Worm (Caenorhabditis elegans): Measurements from ENCODE around the gene taf-11.3.

taf-11.3 gene

DNA sequence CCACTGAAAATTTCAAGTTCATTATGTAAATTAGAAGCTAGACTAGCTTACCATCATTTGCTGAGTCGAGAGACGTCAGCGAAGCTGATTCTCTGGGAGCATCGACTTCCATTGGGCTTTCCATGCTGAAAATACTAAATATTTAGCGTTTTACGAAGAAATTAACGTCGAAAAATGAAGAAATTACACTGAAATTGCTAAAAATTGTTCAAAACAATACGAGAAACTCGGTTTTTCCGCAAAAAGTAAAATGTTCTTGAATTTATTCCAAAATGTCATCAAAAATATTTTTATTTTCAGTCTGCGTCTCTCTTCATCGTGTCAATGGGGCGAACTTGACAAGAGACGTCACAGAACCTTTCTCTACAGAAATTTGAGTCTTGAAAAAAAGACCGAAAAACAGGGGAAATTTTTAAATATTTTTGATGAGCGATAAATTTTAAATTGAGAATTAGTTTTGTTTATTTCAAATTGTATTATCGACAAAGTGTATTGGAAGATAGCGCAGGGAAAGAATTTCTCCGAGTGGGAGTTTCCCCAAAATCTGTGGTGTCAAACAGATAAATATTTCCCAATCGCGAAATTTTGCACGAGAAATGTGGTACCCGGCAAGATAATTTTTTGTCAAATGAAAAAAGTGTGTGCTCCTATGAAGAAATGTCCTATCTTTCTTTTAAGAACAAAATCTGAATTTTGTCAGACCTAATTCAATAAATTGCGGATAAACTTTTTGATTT lies 44.5 kb downstream of the taf-11.3 start, which contains the start of gene ecps-1:
Gene ecps-1, minus strand, starts transcription at position 125 of the 737 bp plus-strand sequence.
- TF ChIP-seq snpc-4 (tag; optimal IDR thresholded peaks at IDR 0.05) (peak; percentile 50), lin-14 (GFP tag; optimal IDR thresholded peaks at IDR 0.05) (peak; percentile 95), lin-13 (GFP tag; optimal IDR thresholded peaks at IDR 0.05) (peak; percentile 83), nhr-47 (tag; optimal IDR thresholded peaks at IDR 0.05) (peak; percentile 94), Y116A8C.19 (tag; optimal IDR thresholded peaks at IDR 0.05; ENCODE audit: borderline replicate concordance) (peak; percentile 21), swsn-7 (tag; optimal IDR thresholded peaks at IDR 0.05) (peak; percentile 91), unc-130 (tag; optimal IDR thresholded peaks at IDR 0.05) (peak; percentile 0), zag-1 (tag; optimal IDR thresholded peaks at IDR 0.05) (no peak), ama-1 (optimal IDR thresholded peaks at IDR 0.05) (no peak), ces-1 (GFP tag; optimal IDR thresholded peaks at IDR 0.05) (no peak), C16A3.4 (tag; optimal IDR thresholded peaks at IDR 0.05) (peak; percentile 98), lin-35 (GFP tag; optimal IDR thresholded peaks at IDR 0.05) (peak; percentile 81 to 90), nhr-11 (tag; optimal IDR thresholded peaks at IDR 0.05) (peak; percentile 66), mef-2 (tag; optimal IDR thresholded peaks at IDR 0.05) (no peak), sox-4 (tag; optimal IDR thresholded peaks at IDR 0.05) (peak; percentile 91), efl-1 (optimal IDR thresholded peaks at IDR 0.05) (peak; percentile 88 to 92), efl-1 (GFP tag; optimal IDR thresholded peaks at IDR 0.05 in 1 of 2) (peak; percentile 78 to 98), rnt-1 (tag; optimal IDR thresholded peaks at IDR 0.05) (peak; percentile 98), irx-1 (tag; optimal IDR thresholded peaks at IDR 0.05) (peak; percentile 76), unc-62 (GFP tag; optimal IDR thresholded peaks at IDR 0.05) (no peak), snu-23 (GFP tag; optimal IDR thresholded peaks at IDR 0.05) (peak; percentile 94), lir-3 (tag; optimal IDR thresholded peaks at IDR 0.05; ENCODE audit: poor library complexity) (peak; percentile 95), mep-1 (tag; optimal IDR thresholded peaks at IDR 0.05) (peak; percentile 96), isw-1 (GFP tag; IDR thresholded peaks at IDR 0.05) (peak; percentile 86), nhr-71 (tag; optimal IDR thresholded peaks at IDR 0.05) (peak; percentile 96), nhr-237 (tag; optimal IDR thresholded peaks at IDR 0.05) (peak; percentile 68), ceh-90 (tag; optimal IDR thresholded peaks at IDR 0.05) (peak; percentile 77), nhr-90 (tag; optimal IDR thresholded peaks at IDR 0.05; ENCODE audit: poor library complexity) (peak; percentile 96), unc-98 (GFP tag; IDR thresholded peaks at IDR 0.05) (peak; percentile 96), nhr-28 (tag; optimal IDR thresholded peaks at IDR 0.05) (no peak), fkh-8 (tag; optimal IDR thresholded peaks at IDR 0.05) (peak; percentile 95), lsy-2 (tag; optimal IDR thresholded peaks at IDR 0.05) (peak; percentile 92), F16B12.6 (tag; optimal IDR thresholded peaks at IDR 0.05) (peak; percentile 69), alr-1 (tag; optimal IDR thresholded peaks at IDR 0.05; ENCODE audit: borderline replicate concordance) (no peak), ztf-11 (tag; optimal IDR thresholded peaks at IDR 0.05) (peak in 1 of 2 experiments; percentile 95), aly-2 (tag; optimal IDR thresholded peaks at IDR 0.05) (peak; percentile 89), C04F5.9 (tag; optimal IDR thresholded peaks at IDR 0.05) (peak; percentile 81), hlh-4 (tag; optimal IDR thresholded peaks at IDR 0.05) (no peak), ets-5 (GFP tag; IDR thresholded peaks at IDR 0.05) (no peak), blmp-1 (tag; optimal IDR thresholded peaks at IDR 0.05) (no peak), nhr-76 (tag; optimal IDR thresholded peaks at IDR 0.05) (no peak), mdl-1 (tag; optimal IDR thresholded peaks at IDR 0.05) (peak in 1 of 2 experiments; percentile 47), sptf-1 (tag; optimal IDR thresholded peaks at IDR 0.05) (no peak), pqm-1 (tag; optimal IDR thresholded peaks at IDR 0.05) (peak; percentile 72), tlp-1 (tag; optimal IDR thresholded peaks at IDR 0.05) (no peak), fkh-4 (tag; optimal IDR thresholded peaks at IDR 0.05; ENCODE audit: borderline replicate concordance) (peak; percentile 76), fkh-10 (GFP tag; optimal IDR thresholded peaks at IDR 0.05) (peak; percentile 78), nhr-85 (tag) (peak; percentile 92), hpl-2 (GFP tag; optimal IDR thresholded peaks at IDR 0.05) (peak; percentile 86), ceh-82 (tag; optimal IDR thresholded peaks at IDR 0.05) (peak; percentile 80 to 92 (median 90)), jun-1 (tag; optimal IDR thresholded peaks at IDR 0.05) (peak; percentile 81), xbp-1 (tag; optimal IDR thresholded peaks at IDR 0.05) (peak; percentile 92), ceh-88 (GFP tag; IDR thresholded peaks at IDR 0.05) (peak; percentile 90)
